Worm (Caenorhabditis elegans): Measurements from ENCODE around the gene slc-36.1.
A peak's percentile ranks its signal among the peaks of the same experiment; 100 is the strongest.

The slc-36.1 gene

DNA sequence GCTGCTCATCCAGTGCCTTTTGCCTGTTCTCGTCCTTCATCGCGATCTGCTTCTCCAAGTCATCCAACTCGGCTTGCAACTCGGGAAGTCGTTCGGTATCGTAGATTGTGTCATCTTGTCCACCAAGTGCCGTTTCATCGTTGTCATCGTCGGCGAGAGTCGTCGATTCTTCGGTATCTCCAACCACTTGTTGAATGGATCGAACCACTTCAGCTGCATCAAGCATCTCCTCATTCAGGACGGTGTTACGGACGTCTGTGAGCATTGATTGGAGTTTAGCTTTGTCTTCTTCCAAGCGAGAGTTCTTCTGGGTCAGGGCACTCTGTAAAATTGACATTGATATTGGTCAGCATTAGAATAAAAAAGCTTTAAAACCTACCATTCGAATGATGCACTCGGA, 1.8 kb upstream of the slc-36.1 start:
- TF ChIP-seq nhr-12 (tag; optimal IDR thresholded peaks at IDR 0.05): no peak
- TF ChIP-seq mab-9 (GFP tag; IDR thresholded peaks at IDR 0.05): no peak
- no peak for TF ChIP-seq unc-62 (GFP tag; optimal IDR thresholded peaks at IDR 0.05)
- no peak for TF ChIP-seq ceh-8 (GFP tag; optimal IDR thresholded peaks at IDR 0.05)
- no peak for TF ChIP-seq egl-27 (tag; optimal IDR thresholded peaks at IDR 0.05)
- TF ChIP-seq jun-1 (tag; optimal IDR thresholded peaks at IDR 0.05): no peak
- TF ChIP-seq tlp-1 (tag; optimal IDR thresholded peaks at IDR 0.05): no peak
- no peak for TF ChIP-seq pqm-1 (tag; optimal IDR thresholded peaks at IDR 0.05)
- TF ChIP-seq nhr-237 (tag; optimal IDR thresholded peaks at IDR 0.05): no peak
- no peak for TF ChIP-seq mep-1 (tag; optimal IDR thresholded peaks at IDR 0.05)
- no peak for TF ChIP-seq zag-1 (tag; optimal IDR thresholded peaks at IDR 0.05)

DNA sequence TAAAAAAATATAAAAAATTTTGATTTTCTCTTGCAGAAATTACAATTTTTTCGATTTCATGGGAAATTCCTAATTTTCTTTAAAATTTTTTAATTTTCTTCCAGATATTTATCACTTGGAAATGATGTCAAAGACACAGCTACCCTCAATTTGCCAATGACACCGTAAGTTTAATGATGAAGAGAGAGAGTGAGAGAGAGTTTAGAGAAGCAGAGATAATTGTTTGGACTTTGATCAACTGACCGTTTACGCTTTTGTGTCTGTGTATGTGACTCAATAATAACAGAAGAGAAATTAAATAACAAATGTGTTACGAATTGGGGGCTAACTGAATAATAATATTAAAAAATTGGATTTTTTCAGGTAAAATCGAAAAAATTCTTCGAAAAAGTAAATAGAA, 3.2 kb downstream of the slc-36.1 start:
- no peak for TF ChIP-seq hpl-2 (GFP tag; optimal IDR thresholded peaks at IDR 0.05)
- TF ChIP-seq rnt-1 (tag; optimal IDR thresholded peaks at IDR 0.05): no peak
- TF ChIP-seq mef-2 (tag; optimal IDR thresholded peaks at IDR 0.05): no peak
- TF ChIP-seq lsy-2 (tag; optimal IDR thresholded peaks at IDR 0.05): peak in 1 of 2 experiments; percentile 23
- TF ChIP-seq aly-2 (tag; optimal IDR thresholded peaks at IDR 0.05): no peak
- TF ChIP-seq lin-35 (GFP tag; optimal IDR thresholded peaks at IDR 0.05): peak; percentile 33 to 54
- no peak for TF ChIP-seq nhr-85 (tag)
- no peak for TF ChIP-seq blmp-1 (tag; optimal IDR thresholded peaks at IDR 0.05)
- no peak for TF ChIP-seq fos-1 (tag; optimal IDR thresholded peaks at IDR 0.05)
- TF ChIP-seq vab-15 (tag; optimal IDR thresholded peaks at IDR 0.05): no peak
- 0 out of 2 replicates have a peak, but pooled peaks have one; percentile 2 for TF ChIP-seq nhr-19 (GFP tag; conservative IDR thresholded peaks at IDR 0.05)
- no peak for TF ChIP-seq pag-3 (tag; optimal IDR thresholded peaks at IDR 0.05; ENCODE audit: borderline replicate concordance, insufficient read depth)
- TF ChIP-seq unc-62 (GFP tag; optimal IDR thresholded peaks at IDR 0.05): no peak
- peak; percentile 8 for TF ChIP-seq jun-1 (tag; optimal IDR thresholded peaks at IDR 0.05)
- no peak for TF ChIP-seq nhr-237 (tag; optimal IDR thresholded peaks at IDR 0.05)
- TF ChIP-seq alr-1 (tag; optimal IDR thresholded peaks at IDR 0.05; ENCODE audit: borderline replicate concordance): no peak
- TF ChIP-seq fkh-10 (GFP tag; optimal IDR thresholded peaks at IDR 0.05): no peak
- TF ChIP-seq nhr-90 (tag; optimal IDR thresholded peaks at IDR 0.05; ENCODE audit: poor library complexity): no peak
- TF ChIP-seq hlh-17 (GFP tag; optimal IDR thresholded peaks at IDR 0.05; ENCODE audit: borderline replicate concordance): no peak
- no peak for TF ChIP-seq ets-5 (GFP tag; IDR thresholded peaks at IDR 0.05)
- no peak for TF ChIP-seq C04F5.9 (tag; optimal IDR thresholded peaks at IDR 0.05)
- no peak for TF ChIP-seq ceh-88 (GFP tag; IDR thresholded peaks at IDR 0.05)
- no peak for TF ChIP-seq F16B12.6 (tag; optimal IDR thresholded peaks at IDR 0.05)
- no peak for TF ChIP-seq nhr-11 (tag; optimal IDR thresholded peaks at IDR 0.05)
- TF ChIP-seq pax-3 (tag; optimal IDR thresholded peaks at IDR 0.05): no peak
- no peak for TF ChIP-seq elt-2 (tag; optimal IDR thresholded peaks at IDR 0.05)
- peak; percentile 12 to 40 (median 27) for TF ChIP-seq dpl-1 (GFP tag; optimal IDR thresholded peaks at IDR 0.05)
- peak; percentile 1 for TF ChIP-seq snpc-4 (tag; optimal IDR thresholded peaks at IDR 0.05)
- TF ChIP-seq ces-1 (GFP tag; optimal IDR thresholded peaks at IDR 0.05): no peak
- no peak for TF ChIP-seq egl-13 (tag; optimal IDR thresholded peaks at IDR 0.05)
- no peak for TF ChIP-seq unc-30 (tag; optimal IDR thresholded peaks at IDR 0.05)
- TF ChIP-seq unc-130 (tag; optimal IDR thresholded peaks at IDR 0.05): no peak
- peak; percentile 13 for TF ChIP-seq nhr-20 (tag; optimal IDR thresholded peaks at IDR 0.05)
- no peak for TF ChIP-seq tlp-1 (tag; optimal IDR thresholded peaks at IDR 0.05)
- TF ChIP-seq lin-39 (tag; optimal IDR thresholded peaks at IDR 0.05): no peak
- no peak for TF ChIP-seq ceh-82 (tag; optimal IDR thresholded peaks at IDR 0.05)
- TF ChIP-seq nhr-76 (tag; optimal IDR thresholded peaks at IDR 0.05): no peak
- no peak for TF ChIP-seq unc-98 (GFP tag; IDR thresholded peaks at IDR 0.05)
- TF ChIP-seq elt-3 (tag; optimal IDR thresholded peaks at IDR 0.05): no peak
- TF ChIP-seq sox-4 (tag; optimal IDR thresholded peaks at IDR 0.05): no peak
- TF ChIP-seq snu-23 (GFP tag; optimal IDR thresholded peaks at IDR 0.05): peak; percentile 57
- TF ChIP-seq nhr-77 (tag; optimal IDR thresholded peaks at IDR 0.05): no peak
- TF ChIP-seq lir-3 (tag; optimal IDR thresholded peaks at IDR 0.05; ENCODE audit: poor library complexity): no peak
- TF ChIP-seq efl-1 (optimal IDR thresholded peaks at IDR 0.05): peak in 1 of 2 experiments; percentile 11
- TF ChIP-seq efl-1 (GFP tag; optimal IDR thresholded peaks at IDR 0.05 in 1 of 2): peak; percentile 45 to 95

Data from whole organism, L1 larva.